Worm (Caenorhabditis elegans): ENCODE measurements around the gene T25G12.11.

DNA sequence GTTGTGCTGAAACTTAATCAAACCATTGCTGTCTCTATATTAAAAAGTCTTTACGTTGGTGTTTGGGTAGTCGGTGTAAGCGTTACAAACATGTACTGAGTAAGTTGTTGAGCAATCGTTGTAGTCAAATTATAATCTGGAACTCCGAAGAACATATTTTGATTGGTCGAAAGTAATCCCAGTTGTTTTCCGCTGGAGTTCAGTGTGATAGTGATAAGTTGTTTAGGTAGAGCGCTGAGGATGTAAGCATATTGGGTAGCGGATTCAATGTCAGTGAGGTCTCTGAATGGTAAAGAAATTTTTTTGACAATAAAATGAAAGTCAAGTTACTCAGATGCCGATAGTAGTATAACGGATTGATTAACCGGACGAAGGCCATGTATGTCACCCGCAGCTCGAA, 10.0 kb downstream of the T25G12.11 start:
- TF ChIP-seq nhr-12 (tag; optimal IDR thresholded peaks at IDR 0.05) (no peak), flh-1 (GFP tag; optimal IDR thresholded peaks at IDR 0.05) (no peak), ces-1 (GFP tag; optimal IDR thresholded peaks at IDR 0.05) (no peak), ztf-11 (tag; optimal IDR thresholded peaks at IDR 0.05) (no peak)

All from whole organism, mixed stage, embryonic.